Worm (Caenorhabditis elegans) whole organism, L4 larva: Measurements from ENCODE around the gene Y37E11AL.1.

Experiments used
- D1046.2 ChIP-seq: fragments of 200-800 bp; sonication (Bioruptor generic); IDR thresholded peaks from 2 replicates; pipeline ENCODE4 v1.3.6; 2022; ENCODE audit warnings: missing genetic modification characterization, missing compliant biosample characterization
- F10B5.3 ChIP-seq: sonication (generic microtip); optimal IDR thresholded peaks from 2 replicates; lab custom pipeline; 2016; ENCODE audit warnings: mild to moderate bottlenecking, missing genetic modification characterization, missing compliant biosample characterization
- F26F4.8 ChIP-seq: fragments of 200-800 bp; sonication (Bioruptor generic); conservative IDR thresholded peaks from 2 replicates; pipeline ENCODE4 v1.3.6; 2022; ENCODE audit warnings: missing genetic modification characterization, missing compliant biosample characterization
- F37D6.2 ChIP-seq: sonication (generic microtip); optimal IDR thresholded peaks from 2 replicates; lab custom pipeline; 2016; ENCODE audit warnings: mild to moderate bottlenecking, missing genetic modification characterization, missing compliant biosample characterization
- F44E2.7 ChIP-seq: fragments of 200-800 bp; sonication (Bioruptor generic); IDR thresholded peaks from 2 replicates; pipeline ENCODE4 v2.1.2; 2022; ENCODE audit warnings: missing genetic modification characterization, missing compliant biosample characterization
- R02D3.7 ChIP-seq: fragments of 150-350 bp; sonication (generic microtip); optimal IDR thresholded peaks from 3 replicates; lab custom pipeline; 2014; ENCODE audit warnings: missing biosample characterization, missing genetic modification characterization
- Y75B8A.6 ChIP-seq: fragments of 200-800 bp; sonication (Bioruptor generic); IDR thresholded peaks from 2 replicates; pipeline ENCODE4 v1.3.6; 2022; ENCODE audit warnings: missing genetic modification reagents, missing genetic modification characterization, missing compliant biosample characterization
- ama-1 ChIP-seq: fragments of 150-350 bp; optimal IDR thresholded peaks from 2 replicates; lab custom pipeline; 2014; ENCODE audit warnings: inconsistent platforms, mixed read lengths
- attf-4 ChIP-seq: sonication (generic microtip); optimal IDR thresholded peaks from 3 replicates; lab custom pipeline; 2017; ENCODE audit warnings: missing biosample characterization, missing genetic modification characterization
- ces-1 ChIP-seq: fragments of 150-350 bp; sonication (generic microtip); optimal IDR thresholded peaks from 4 replicates; lab custom pipeline; 2014; ENCODE audit warnings: missing biosample characterization, missing genetic modification reagents, missing genetic modification characterization
- daf-16 ChIP-seq, 3 experiments: sonication (generic microtip); optimal IDR thresholded peaks; 2 replicates each; lab custom pipeline; 2016 to 2017; ENCODE audit warnings: missing genetic modification characterization in 3 of 3, missing genetic modification reagents in 3 of 3, mild to moderate bottlenecking in 2 of 3, missing compliant biosample characterization in 2 of 3, missing biosample characterization in 1 of 3, moderate library complexity in 1 of 3
- daf-19 ChIP-seq: fragments of 200-800 bp; sonication (Bioruptor generic); conservative IDR thresholded peaks from 2 replicates; pipeline ENCODE4 v1.3.6; 2022; ENCODE audit warnings: missing genetic modification characterization, missing compliant biosample characterization
- dmd-6 ChIP-seq: fragments of 200-800 bp; sonication (Bioruptor generic); IDR thresholded peaks from 2 replicates; pipeline ENCODE4 v1.3.6; 2022; ENCODE audit warnings: missing genetic modification reagents, missing genetic modification characterization, missing compliant biosample characterization
- dmd-8 ChIP-seq: fragments of 200-800 bp; sonication (Bioruptor generic); IDR thresholded peaks from 2 replicates; pipeline ENCODE4 v1.3.6; 2022; ENCODE audit warnings: missing genetic modification characterization, missing compliant biosample characterization
- dmd-9 ChIP-seq: fragments of 200-800 bp; sonication (Bioruptor generic); IDR thresholded peaks from 2 replicates; pipeline ENCODE4 v1.3.6; 2022; ENCODE audit warnings: missing genetic modification reagents, missing genetic modification characterization, missing compliant biosample characterization
- duxl-1 ChIP-seq: sonication (generic microtip); optimal IDR thresholded peaks from 2 replicates; lab custom pipeline; 2016; ENCODE audit warnings: mild to moderate bottlenecking, missing genetic modification characterization, moderate library complexity, missing compliant biosample characterization; ENCODE audit not compliant: poor library complexity
- dve-1 ChIP-seq: sonication (generic microtip); optimal IDR thresholded peaks from 2 replicates; lab custom pipeline; 2017; ENCODE audit warnings: antibody characterized with exemption, mild to moderate bottlenecking, missing genetic modification characterization, missing compliant biosample characterization; ENCODE audit not compliant: insufficient read depth
- egl-27 ChIP-seq: sonication (generic microtip); optimal IDR thresholded peaks from 3 replicates; lab custom pipeline; 2017; ENCODE audit warnings: missing biosample characterization, missing genetic modification reagents, missing genetic modification characterization
- egl-43 ChIP-seq: fragments of 200-800 bp; sonication (Bioruptor generic); IDR thresholded peaks from 2 replicates; pipeline ENCODE4 v1.3.6; 2022; ENCODE audit warnings: missing genetic modification reagents, missing genetic modification characterization, missing compliant biosample characterization
- gei-8 ChIP-seq: fragments of 200-800 bp; sonication (Bioruptor generic); optimal IDR thresholded peaks from 2 replicates; lab custom pipeline; 2018; ENCODE audit warnings: mild to moderate bottlenecking, missing genetic modification characterization, missing compliant biosample characterization
- hlh-11 ChIP-seq: fragments of 200-800 bp; sonication (Bioruptor generic); optimal IDR thresholded peaks from 2 replicates; lab custom pipeline; 2018; ENCODE audit warnings: mild to moderate bottlenecking, missing genetic modification characterization, missing compliant biosample characterization
- hlh-30 ChIP-seq: sonication (generic microtip); optimal IDR thresholded peaks from 2 replicates; lab custom pipeline; 2017; ENCODE audit warnings: antibody characterized with exemption, mild to moderate bottlenecking, missing genetic modification characterization, missing compliant biosample characterization; ENCODE audit not compliant: insufficient read depth
- jun-1 ChIP-seq: fragments of 150-350 bp; optimal IDR thresholded peaks from 2 replicates; lab custom pipeline; 2014; ENCODE audit warnings: missing biosample characterization, missing genetic modification reagents, missing genetic modification characterization
- lin-38 ChIP-seq: fragments of 200-800 bp; sonication (Bioruptor generic); IDR thresholded peaks from 2 replicates; pipeline ENCODE4 v1.3.6; 2022; ENCODE audit warnings: missing genetic modification reagents, missing genetic modification characterization, missing compliant biosample characterization
- lsy-2 ChIP-seq, 2 experiments: fragments of 150-350 bp in 1 of 2; sonication (generic microtip) in 1 of 2; optimal IDR thresholded peaks; 2 replicates each; lab custom pipeline; 2014 to 2017; ENCODE audit warnings: missing biosample characterization in 2 of 2, missing genetic modification characterization in 2 of 2
- madf-5 ChIP-seq, 2 experiments: fragments of 200-800 bp; sonication (Bioruptor generic); IDR thresholded peaks; 2 replicates each; pipeline ENCODE4 v1.3.6; 2022; ENCODE audit warnings: missing compliant biosample characterization in 2 of 2, missing genetic modification characterization in 2 of 2
- mdl-1 ChIP-seq, 2 experiments: fragments of 150-350 bp in 1 of 2; sonication (generic microtip) in 1 of 2; optimal IDR thresholded peaks; 2 replicates each; lab custom pipeline; 2014 to 2017; ENCODE audit warnings: missing biosample characterization in 2 of 2, missing genetic modification characterization in 2 of 2
- mdt-29 ChIP-seq: fragments of 200-800 bp; sonication (Bioruptor generic); IDR thresholded peaks from 2 replicates; pipeline ENCODE4 v1.3.6; 2022; ENCODE audit warnings: missing genetic modification reagents, missing genetic modification characterization, missing compliant biosample characterization
- mes-2 ChIP-seq: sonication (generic microtip); optimal IDR thresholded peaks from 2 replicates; lab custom pipeline; 2016; ENCODE audit warnings: missing genotype, mild to moderate bottlenecking, missing genetic modification characterization, missing compliant biosample characterization; ENCODE audit not compliant: poor library complexity, severe bottlenecking
- mxl-2 ChIP-seq: fragments of 200-800 bp; sonication (Bioruptor generic); conservative IDR thresholded peaks from 2 replicates; pipeline ENCODE4 v1.3.6; 2022; ENCODE audit warnings: missing genetic modification reagents, missing genetic modification characterization, missing compliant biosample characterization
- mxl-3 ChIP-seq: fragments of 200-800 bp; sonication (Bioruptor generic); optimal IDR thresholded peaks from 2 replicates; lab custom pipeline; 2018; ENCODE audit warnings: mild to moderate bottlenecking, missing genetic modification characterization, missing compliant biosample characterization
- nhr-41 ChIP-seq: fragments of 200-800 bp; sonication (Bioruptor generic); IDR thresholded peaks from 2 replicates; pipeline ENCODE4 v1.3.6; 2022; ENCODE audit warnings: missing genetic modification reagents, missing genetic modification characterization, missing compliant biosample characterization
- nhr-42 ChIP-seq: fragments of 200-800 bp; sonication (Bioruptor generic); IDR thresholded peaks from 2 replicates; pipeline ENCODE4 v1.3.6; 2022; ENCODE audit warnings: missing genetic modification characterization, missing compliant biosample characterization
- nhr-76 ChIP-seq: fragments of 150-350 bp; optimal IDR thresholded peaks from 2 replicates; lab custom pipeline; 2014; ENCODE audit warnings: missing biosample characterization, missing genetic modification characterization
- pha-4 ChIP-seq, 2 experiments: fragments of 150-350 bp in 1 of 2; fragments of 200-800 bp in 1 of 2; sonication (Bioruptor generic) in 1 of 2; IDR thresholded peaks in 1 of 2; optimal IDR thresholded peaks in 1 of 2; 2 replicates each; pipeline versions ENCODE4 v1.3.6 to Lab custom; 2014 to 2022; ENCODE audit warnings: missing genetic modification characterization in 2 of 2, missing genetic modification reagents in 2 of 2, missing biosample characterization in 1 of 2, missing compliant biosample characterization in 1 of 2
- php-3 ChIP-seq: fragments of 200-800 bp; sonication (Bioruptor generic); IDR thresholded peaks from 2 replicates; pipeline ENCODE4 v1.3.6; 2022; ENCODE audit warnings: missing genetic modification reagents, missing genetic modification characterization, missing compliant biosample characterization
- rbr-2 ChIP-seq: sonication (generic microtip); optimal IDR thresholded peaks from 2 replicates; lab custom pipeline; 2016; ENCODE audit warnings: missing genotype, missing genetic modification characterization, missing compliant biosample characterization
- saeg-2 ChIP-seq: fragments of 200-800 bp; sonication (Bioruptor generic); IDR thresholded peaks from 2 replicates; pipeline ENCODE4 v1.3.6; 2022; ENCODE audit warnings: missing genetic modification reagents, missing genetic modification characterization, missing compliant biosample characterization
- set-16 ChIP-seq: fragments of 200-800 bp; sonication (Bioruptor generic); IDR thresholded peaks from 2 replicates; pipeline ENCODE4 v1.3.6; 2022; ENCODE audit warnings: missing genetic modification reagents, missing genetic modification characterization, missing compliant biosample characterization
- skn-1 ChIP-seq: fragments of 150-350 bp; optimal IDR thresholded peaks from 2 replicates; lab custom pipeline; 2014; ENCODE audit warnings: missing biosample characterization, missing genetic modification characterization
- tra-1 ChIP-seq: fragments of 200-800 bp; sonication (Bioruptor generic); IDR thresholded peaks from 2 replicates; pipeline ENCODE4 v1.3.6; 2022; ENCODE audit warnings: missing genetic modification reagents, missing genetic modification characterization, missing compliant biosample characterization
- unc-130 ChIP-seq: sonication (generic microtip); optimal IDR thresholded peaks from 2 replicates; lab custom pipeline; 2016; ENCODE audit warnings: missing genetic modification reagents, missing genetic modification characterization, missing compliant biosample characterization
- unc-39 ChIP-seq: sonication (generic microtip); optimal IDR thresholded peaks from 2 replicates; lab custom pipeline; 2017; ENCODE audit warnings: missing biosample characterization, missing genetic modification characterization
- unc-62 ChIP-seq, 3 experiments: fragments of 150-350 bp in 1 of 3; sonication (generic microtip); optimal IDR thresholded peaks in 2 of 3; peaks in 1 of 3; 1 replicate in 1 of 3; 2 replicates in 2 of 3; lab custom pipeline; 2014 to 2017; ENCODE audit warnings: missing biosample characterization in 3 of 3, missing genetic modification characterization in 3 of 3, missing genetic modification reagents in 3 of 3, missing genotype in 1 of 3
- zag-1 ChIP-seq: fragments of 150-350 bp; optimal IDR thresholded peaks from 2 replicates; lab custom pipeline; 2014; ENCODE audit warnings: missing biosample characterization, missing genetic modification characterization
- zfp-2 ChIP-seq: sonication (generic microtip); optimal IDR thresholded peaks from 2 replicates; lab custom pipeline; 2016; ENCODE audit warnings: mild to moderate bottlenecking, missing genetic modification characterization, missing compliant biosample characterization
- zfp-3 ChIP-seq: fragments of 200-800 bp; sonication (Bioruptor generic); conservative IDR thresholded peaks from 2 replicates; pipeline ENCODE4 v1.3.6; 2022; ENCODE audit warnings: missing genetic modification reagents, missing genetic modification characterization, missing compliant biosample characterization
- zip-2 ChIP-seq: fragments of 150-350 bp; optimal IDR thresholded peaks from 2 replicates; lab custom pipeline; 2014; ENCODE audit warnings: missing biosample characterization, missing genetic modification characterization
- ztf-11 ChIP-seq: fragments of 150-350 bp; optimal IDR thresholded peaks from 2 replicates; lab custom pipeline; 2014; ENCODE audit warnings: missing biosample characterization, missing genetic modification characterization
- ztf-7 ChIP-seq: fragments of 150-350 bp; optimal IDR thresholded peaks from 2 replicates; lab custom pipeline; 2014; ENCODE audit warnings: missing biosample characterization, missing genetic modification characterization

Gene Y37E11AL.1

ce11 chrIV:3725845-3726244, 16.5 kb downstream of the Y37E11AL.1 start, which contains the start of gene smgl-2:
TSS of gene smgl-2 (plus strand) at chrIV:3726164.
- TF ChIP-seq Y75B8A.6 (no peak), F26F4.8 (GFP tag; lab: Robert Waterston, UW) (no peak), mxl-3 (GFP tag; lab: Kevin White, UChicago) (no peak), pha-4 (GFP tag; IDR thresholded peaks at IDR 0.05; lab: Robert Waterston, UW) (0 out of 2 replicates have a peak, but pooled peaks have one; percentile 12), pha-4 (tag; optimal IDR thresholded peaks at IDR 0.05; lab: Kevin White, UChicago) (no peak), zag-1 (tag; lab: Kevin White, UChicago) (no peak), lsy-2 (tag; optimal IDR thresholded peaks at IDR 0.05; lab: Kevin White, UChicago) (peak in 1 of 2 experiments; percentile 88), unc-39 (tag; lab: Kevin White, UChicago) (no peak), unc-62 (GFP tag; optimal IDR thresholded peaks at IDR 0.05 in 1 of 2; lab: Kevin White, UChicago) (no peak), unc-62 (tag; optimal IDR thresholded peaks at IDR 0.05; lab: Kevin White, UChicago) (no peak), daf-16 (GFP tag; optimal IDR thresholded peaks at IDR 0.05; lab: Kevin White, UChicago) (no peak), daf-16 (tag; optimal IDR thresholded peaks at IDR 0.05; lab: Kevin White, UChicago) (peak; percentile 34), R02D3.7 (tag; lab: Kevin White, UChicago) (no peak), set-16 (GFP tag; lab: Robert Waterston, UW) (no peak), dmd-6 (GFP tag; lab: Robert Waterston, UW) (0 out of 2 replicates have a peak, but pooled peaks have one; percentile 29), hlh-11 (tag; lab: Kevin White, UChicago) (peak; percentile 48), dve-1 (tag; lab: Kevin White, UChicago) (peak; percentile 59), madf-5 (GFP tag; IDR thresholded peaks at IDR 0.05; lab: Robert Waterston, UW) (no peak), php-3 (GFP tag; lab: Robert Waterston, UW) (no peak), hlh-30 (tag; lab: Kevin White, UChicago) (peak; percentile 68), jun-1 (tag; lab: Kevin White, UChicago) (no peak), zfp-2 (tag; lab: Kevin White, UChicago) (no peak), zip-2 (tag; lab: Kevin White, UChicago) (no peak), egl-27 (tag; lab: Kevin White, UChicago) (no peak), nhr-41 (no peak), ces-1 (no peak), dmd-8 (GFP tag; lab: Robert Waterston, UW) (no peak), F44E2.7 (GFP tag; lab: Robert Waterston, UW) (no peak), ztf-11 (tag; lab: Kevin White, UChicago) (no peak), mdl-1 (tag; optimal IDR thresholded peaks at IDR 0.05; lab: Kevin White, UChicago) (no peak), lin-38 (GFP tag; lab: Robert Waterston, UW) (peak; percentile 80), duxl-1 (no peak), dmd-9 (GFP tag; lab: Robert Waterston, UW) (no peak), nhr-76 (tag; lab: Kevin White, UChicago) (no peak), egl-43 (no peak), mxl-2 (no peak), ama-1 (lab: Kevin White, UChicago) (no peak), F37D6.2 (tag; lab: Kevin White, UChicago) (no peak), unc-130 (GFP tag; lab: Kevin White, UChicago) (no peak), gei-8 (GFP tag; lab: Kevin White, UChicago) (no peak), D1046.2 (GFP tag; lab: Robert Waterston, UW) (no peak), rbr-2 (tag; lab: Kevin White, UChicago) (no peak), saeg-2 (GFP tag; lab: Robert Waterston, UW) (no peak), zfp-3 (GFP tag; lab: Robert Waterston, UW) (no peak), skn-1 (tag; lab: Kevin White, UChicago) (no peak), mes-2 (tag; lab: Kevin White, UChicago) (peak; percentile 80), attf-4 (tag; lab: Kevin White, UChicago) (no peak), ztf-7 (tag; lab: Kevin White, UChicago) (no peak), daf-19 (GFP tag; lab: Robert Waterston, UW) (no peak), nhr-42 (GFP tag; lab: Robert Waterston, UW) (no peak), mdt-29 (no peak), tra-1 (GFP tag; lab: Robert Waterston, UW) (no peak), F10B5.3 (tag; lab: Kevin White, UChicago) (no peak)
